Fruit fly (Drosophila melanogaster) whole organism: Measurements from ENCODE around the gene CG9733.

Experiments used
- Dll ChIP-seq: fragments of >200 bp; optimal IDR thresholded peaks from 2 replicates; lab custom pipeline; 2017
- EcR ChIP-seq, 2 experiments: fragments of >200 bp; optimal IDR thresholded peaks; 2 replicates each; lab custom pipeline; 2017; ENCODE audit warnings: missing biosample characterization in 2 of 2, missing genetic modification characterization in 2 of 2, missing genetic modification reagents in 2 of 2
- usp ChIP-seq: fragments of >200 bp; optimal IDR thresholded peaks from 2 replicates; lab custom pipeline; 2017; ENCODE audit warnings: missing biosample characterization, missing genetic modification characterization, mixed read lengths

dm6 chr3R:30263708-30264107 is 17.2 kb upstream of the CG9733 start:
- TF ChIP-seq Dll (lab: Kevin White, UChicago) (no peak), usp (GFP tag; lab: Kevin White, UChicago) (no peak), EcR (GFP tag; optimal IDR thresholded peaks at IDR 0.05; lab: Kevin White, UChicago) (no peak)
